Worm (Caenorhabditis elegans) whole organism, young adult: ENCODE data around the gene C18D4.4.

Source experiments
- B0336.3 ChIP-seq: fragments of 200-800 bp; sonication (Bioruptor generic); IDR thresholded peaks from 2 replicates; pipeline ENCODE4 v1.3.6; 2022; ENCODE audit warnings: missing genetic modification characterization, missing compliant biosample characterization
- C06A6.2 ChIP-seq: fragments of 200-800 bp; sonication (Bioruptor generic); conservative IDR thresholded peaks from 2 replicates; pipeline ENCODE4 v1.3.6; 2022; ENCODE audit warnings: missing genetic modification characterization, missing compliant biosample characterization
- F23B12.7 ChIP-seq: sonication (generic microtip); optimal IDR thresholded peaks from 2 replicates; lab custom pipeline; 2017; ENCODE audit warnings: missing genetic modification characterization, mild to moderate bottlenecking, missing compliant biosample characterization, antibody characterized with exemption, moderate library complexity; ENCODE audit not compliant: insufficient read depth
- F33H1.4 ChIP-seq: fragments of 200-800 bp; sonication (Bioruptor generic); IDR thresholded peaks from 2 replicates; pipeline ENCODE4 v1.3.6; 2022; ENCODE audit warnings: missing genetic modification reagents, missing genetic modification characterization, missing compliant biosample characterization
- F37B4.10 ChIP-seq: fragments of 200-800 bp; sonication (Bioruptor generic); IDR thresholded peaks from 2 replicates; pipeline ENCODE4 v1.3.6; 2022; ENCODE audit warnings: missing genetic modification characterization, missing compliant biosample characterization
- F55B11.4 ChIP-seq: sonication (generic microtip); optimal IDR thresholded peaks from 2 replicates; lab custom pipeline; 2016; ENCODE audit warnings: missing compliant biosample characterization, missing genetic modification characterization, borderline replicate concordance; ENCODE audit not compliant: insufficient read depth
- T07F8.4 ChIP-seq: sonication (generic microtip); optimal IDR thresholded peaks from 2 replicates; lab custom pipeline; 2016; ENCODE audit warnings: mild to moderate bottlenecking, missing genetic modification characterization, moderate library complexity, missing compliant biosample characterization
- Y53F4B.3 ChIP-seq: fragments of 200-800 bp; sonication (Bioruptor generic); IDR thresholded peaks from 2 replicates; pipeline ENCODE4 v1.3.6; 2022; ENCODE audit warnings: missing genetic modification reagents, missing genetic modification characterization, missing compliant biosample characterization
- aptf-3 ChIP-seq: fragments of 200-800 bp; sonication (Bioruptor generic); IDR thresholded peaks from 2 replicates; pipeline ENCODE4 v1.3.6; 2022; ENCODE audit warnings: missing genetic modification characterization, missing compliant biosample characterization
- attf-5 ChIP-seq: fragments of 200-800 bp; sonication (Bioruptor generic); optimal IDR thresholded peaks from 2 replicates; lab custom pipeline; 2018; ENCODE audit warnings: mild to moderate bottlenecking, missing genetic modification characterization, missing compliant biosample characterization
- ceh-58 ChIP-seq: fragments of 200-800 bp; sonication (Bioruptor generic); IDR thresholded peaks from 2 replicates; pipeline ENCODE4 v1.3.6; 2022; ENCODE audit warnings: missing genetic modification characterization, missing compliant biosample characterization
- ceh-79 ChIP-seq: sonication (generic microtip); optimal IDR thresholded peaks from 2 replicates; lab custom pipeline; 2017; ENCODE audit warnings: mild to moderate bottlenecking, missing genetic modification characterization, missing compliant biosample characterization
- ceh-91 ChIP-seq: fragments of 200-800 bp; sonication (Bioruptor generic); IDR thresholded peaks from 2 replicates; pipeline ENCODE4 v1.3.6; 2022; ENCODE audit warnings: missing genetic modification reagents, missing genetic modification characterization, missing compliant biosample characterization
- die-1 ChIP-seq: sonication (generic microtip); optimal IDR thresholded peaks from 2 replicates; lab custom pipeline; 2016; ENCODE audit warnings: missing genotype, mild to moderate bottlenecking, missing genetic modification characterization, missing compliant biosample characterization
- egl-44 ChIP-seq: fragments of 200-800 bp; sonication (Bioruptor generic); IDR thresholded peaks from 2 replicates; pipeline ENCODE4 v1.3.6; 2022; ENCODE audit warnings: missing genetic modification reagents, missing genetic modification characterization, missing compliant biosample characterization
- hlh-26 ChIP-seq: fragments of 200-800 bp; sonication (Bioruptor generic); conservative IDR thresholded peaks from 2 replicates; pipeline ENCODE4 v1.3.6; 2022; ENCODE audit warnings: missing genetic modification reagents, missing genetic modification characterization, missing compliant biosample characterization
- hmg-20 ChIP-seq: fragments of 200-800 bp; sonication (Bioruptor generic); IDR thresholded peaks from 2 replicates; pipeline ENCODE4 v1.3.6; 2022; ENCODE audit warnings: missing genetic modification reagents, missing genetic modification characterization, missing compliant biosample characterization
- hrde-1 ChIP-seq: sonication (generic microtip); optimal IDR thresholded peaks from 2 replicates; lab custom pipeline; 2016; ENCODE audit warnings: missing genetic modification characterization, mild to moderate bottlenecking, missing compliant biosample characterization, moderate library complexity, missing genotype, missing genetic modification reagents, borderline replicate concordance
- let-607 ChIP-seq, 2 experiments: fragments of 200-800 bp in 1 of 2; sonication (Bioruptor generic) in 1 of 2; sonication (generic microtip) in 1 of 2; optimal IDR thresholded peaks; 2 replicates each; lab custom pipeline; 2016 to 2018; ENCODE audit warnings: mild to moderate bottlenecking in 2 of 2, missing compliant biosample characterization in 2 of 2, missing genetic modification characterization in 2 of 2, moderate library complexity in 2 of 2, missing genotype in 1 of 2
- lin-35 ChIP-seq, 3 experiments: fragments of 150-350 bp in 2 of 3; sonication (generic microtip) in 1 of 3; optimal IDR thresholded peaks; 2 replicates each; lab custom pipeline; 2014 to 2018; ENCODE audit warnings: missing biosample characterization in 3 of 3, missing genetic modification characterization in 3 of 3, missing genetic modification reagents in 3 of 3
- lin-40 ChIP-seq: sonication (generic microtip); optimal IDR thresholded peaks from 2 replicates; lab custom pipeline; 2016; ENCODE audit warnings: missing genetic modification characterization, mild to moderate bottlenecking, missing compliant biosample characterization, missing genotype, missing genetic modification reagents
- lsy-27 ChIP-seq: sonication (generic microtip); optimal IDR thresholded peaks from 2 replicates; lab custom pipeline; 2017; ENCODE audit warnings: missing genetic modification characterization, mild to moderate bottlenecking, missing compliant biosample characterization, antibody characterized with exemption, missing genotype, borderline replicate concordance; ENCODE audit not compliant: insufficient read depth
- madf-3 ChIP-seq: fragments of 200-800 bp; sonication (Bioruptor generic); IDR thresholded peaks from 2 replicates; pipeline ENCODE4 v1.3.6; 2022; ENCODE audit warnings: missing genetic modification reagents, missing genetic modification characterization, missing compliant biosample characterization
- madf-8 ChIP-seq: fragments of 200-800 bp; sonication (Bioruptor generic); conservative IDR thresholded peaks from 2 replicates; pipeline ENCODE4 v1.3.6; 2022; ENCODE audit warnings: missing genetic modification reagents, missing genetic modification characterization, missing compliant biosample characterization
- mel-28 ChIP-seq: sonication (generic microtip); optimal IDR thresholded peaks from 2 replicates; lab custom pipeline; 2016; ENCODE audit warnings: borderline replicate concordance, mild to moderate bottlenecking, missing genetic modification characterization, missing compliant biosample characterization
- nhr-120 ChIP-seq: fragments of 200-800 bp; sonication (Bioruptor generic); IDR thresholded peaks from 2 replicates; pipeline ENCODE4 v1.3.6; 2022; ENCODE audit warnings: missing genetic modification characterization, missing compliant biosample characterization
- repo-1 ChIP-seq: sonication (generic microtip); optimal IDR thresholded peaks from 2 replicates; lab custom pipeline; 2017; ENCODE audit warnings: mild to moderate bottlenecking, missing genetic modification characterization, missing compliant biosample characterization
- rpc-1 ChIP-seq, 2 experiments: fragments of 150-350 bp in 1 of 2; sonication (generic microtip) in 1 of 2; optimal IDR thresholded peaks; 2 replicates each; lab custom pipeline; 2014 to 2018; ENCODE audit warnings: missing biosample characterization in 1 of 2, missing genetic modification characterization in 1 of 2, missing genetic modification reagents in 1 of 2, missing genotype in 1 of 2
- sea-2 ChIP-seq: fragments of 200-800 bp; sonication (Bioruptor generic); IDR thresholded peaks from 2 replicates; pipeline ENCODE4 v1.3.6; 2022; ENCODE audit warnings: missing genetic modification characterization, missing compliant biosample characterization
- snpc-1.1 ChIP-seq: sonication (generic microtip); optimal IDR thresholded peaks from 2 replicates; lab custom pipeline; 2017; ENCODE audit warnings: missing genetic modification characterization, mild to moderate bottlenecking, missing compliant biosample characterization, antibody characterized with exemption, moderate library complexity, missing genotype, missing genetic modification reagents; ENCODE audit not compliant: insufficient read depth
- snpc-1.3 ChIP-seq: sonication (generic microtip); optimal IDR thresholded peaks from 2 replicates; lab custom pipeline; 2017; ENCODE audit warnings: missing genetic modification characterization, mild to moderate bottlenecking, missing compliant biosample characterization, antibody characterized with exemption, moderate library complexity, missing genotype, missing genetic modification reagents; ENCODE audit not compliant: insufficient read depth
- sptf-2 ChIP-seq: fragments of 200-800 bp; sonication (Bioruptor generic); optimal IDR thresholded peaks from 2 replicates; lab custom pipeline; 2018; ENCODE audit warnings: mild to moderate bottlenecking, missing genetic modification characterization, missing compliant biosample characterization
- tbp1 ChIP-seq: fragments of 200-800 bp; sonication (Bioruptor generic); optimal IDR thresholded peaks from 2 replicates; lab custom pipeline; 2018; ENCODE audit warnings: mild to moderate bottlenecking, missing genetic modification characterization, missing compliant biosample characterization
- tbx-9 ChIP-seq: sonication (generic microtip); optimal IDR thresholded peaks from 2 replicates; lab custom pipeline; 2016; ENCODE audit warnings: borderline replicate concordance, missing genetic modification characterization, inconsistent platforms, missing compliant biosample characterization
- xnd-1 ChIP-seq: sonication (generic microtip); optimal IDR thresholded peaks from 2 replicates; lab custom pipeline; 2016; ENCODE audit warnings: missing genotype, missing genetic modification reagents, missing genetic modification characterization, missing compliant biosample characterization
- zfh-2 ChIP-seq: fragments of 200-800 bp; sonication (Bioruptor generic); conservative IDR thresholded peaks from 2 replicates; pipeline ENCODE4 v1.3.6; 2022; ENCODE audit warnings: missing genetic modification reagents, missing genetic modification characterization, missing compliant biosample characterization
- ztf-26 ChIP-seq: sonication (generic microtip); optimal IDR thresholded peaks from 2 replicates; lab custom pipeline; 2017; ENCODE audit warnings: missing genetic modification characterization, missing compliant biosample characterization
- ztf-28 ChIP-seq: fragments of 200-800 bp; sonication (Bioruptor generic); IDR thresholded peaks from 2 replicates; pipeline ENCODE4 v1.3.6; 2022; ENCODE audit warnings: missing genetic modification reagents, missing genetic modification characterization, missing compliant biosample characterization

Gene C18D4.4

DNA sequence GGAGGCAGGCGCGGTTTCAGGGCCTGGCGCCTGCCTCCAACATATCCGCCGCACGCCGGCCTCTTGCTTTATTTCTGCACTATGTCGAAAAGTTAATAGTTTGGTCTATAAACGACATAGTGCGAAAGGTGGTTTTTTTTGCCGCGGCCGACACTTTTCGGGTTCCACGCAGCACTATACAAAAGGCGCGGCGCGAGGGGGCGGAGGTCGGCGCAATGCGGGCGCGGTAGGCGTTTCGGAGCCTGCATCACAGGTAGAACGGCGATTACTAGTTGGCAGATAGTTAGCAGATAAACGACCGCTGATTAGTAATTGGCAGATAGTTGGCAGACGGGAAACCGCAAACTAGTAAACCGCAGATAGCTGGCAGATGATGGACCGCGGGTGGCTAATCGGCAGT lies 18.5 kb downstream of the C18D4.4 start:
- TF ChIP-seq lsy-27 (tag; lab: Kevin White, UChicago) = no peak
- TF ChIP-seq ztf-28 (GFP tag; lab: Robert Waterston, UW) = 0 out of 2 replicates have a peak, but pooled peaks have one; percentile 18
- TF ChIP-seq rpc-1 (optimal IDR thresholded peaks at IDR 0.05; lab: Kevin White, UChicago) = no peak
- TF ChIP-seq rpc-1 (tag; optimal IDR thresholded peaks at IDR 0.05; lab: Kevin White, UChicago) = no peak
- TF ChIP-seq xnd-1 (tag; lab: Kevin White, UChicago) = no peak
- TF ChIP-seq Y53F4B.3 (GFP tag; lab: Robert Waterston, UW) = no peak
- no peak for TF ChIP-seq C06A6.2 (GFP tag; lab: Robert Waterston, UW)
- TF ChIP-seq aptf-3 (GFP tag; lab: Robert Waterston, UW) = no peak
- no peak for TF ChIP-seq let-607 (tag; optimal IDR thresholded peaks at IDR 0.05; lab: Kevin White, UChicago)
- peak; percentile 70; the same call in 1 of the 2 replicates for TF ChIP-seq zfh-2

DNA sequence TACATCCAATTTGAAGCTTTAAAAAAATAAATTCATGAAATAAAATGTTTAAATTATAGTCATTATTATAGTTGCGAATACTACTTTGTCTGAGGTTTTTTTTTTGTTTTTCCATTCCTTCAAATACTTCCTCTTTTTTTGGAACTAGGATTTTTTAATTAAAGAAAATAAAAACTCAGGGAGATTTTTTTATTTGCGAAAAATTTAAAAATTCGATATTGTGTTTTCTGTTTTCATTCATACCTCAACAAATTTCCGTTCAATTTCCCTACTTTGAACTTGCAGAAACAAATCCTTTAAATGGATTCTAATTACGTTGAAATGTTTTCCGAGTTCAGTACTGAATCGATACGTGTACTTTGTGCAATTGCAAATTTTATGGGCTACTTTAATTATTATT lies 22.8 kb downstream of the C18D4.4 start, which contains the start of gene srw-32:
srw-32 (plus strand) TSS at position 301 of the 400 bp plus-strand sequence.
- TF ChIP-seq zfh-2 = no peak
- TF ChIP-seq F23B12.7 = no peak
- TF ChIP-seq lsy-27 (tag; lab: Kevin White, UChicago) = no peak
- TF ChIP-seq ceh-79 (tag; lab: Kevin White, UChicago) = no peak
- TF ChIP-seq T07F8.4 = no peak

DNA sequence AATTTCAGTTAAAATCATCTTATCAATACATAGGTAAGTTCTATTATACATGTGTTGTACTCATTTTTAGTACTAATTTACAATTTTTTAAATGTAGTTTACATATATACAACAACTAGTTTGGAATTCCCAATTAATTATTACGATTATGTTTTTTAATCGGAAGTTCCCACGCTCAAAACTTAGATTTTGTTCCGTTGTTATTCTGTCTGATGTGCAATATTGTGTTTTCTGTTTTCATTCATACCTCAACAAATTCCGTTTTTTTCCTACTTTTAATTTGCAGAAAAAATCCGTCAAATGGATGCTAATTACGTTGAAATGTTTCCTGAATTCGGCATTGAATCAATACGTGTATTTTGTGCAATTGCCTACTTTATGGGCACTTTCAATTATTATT lies 25.0 kb downstream of the C18D4.4 start, which contains the start of gene srw-31:
srw-31 (plus strand) TSS at position 301 of the 400 bp plus-strand sequence.
- TF ChIP-seq madf-3 (GFP tag; lab: Robert Waterston, UW) (no peak), sptf-2 (GFP tag; lab: Kevin White, UChicago) (no peak), egl-44 (GFP tag; lab: Robert Waterston, UW) (no peak), xnd-1 (tag; lab: Kevin White, UChicago) (no peak), hrde-1 (tag; lab: Kevin White, UChicago) (no peak), die-1 (tag; lab: Kevin White, UChicago) (no peak), hlh-26 (no peak), B0336.3 (no peak), sea-2 (no peak), hmg-20 (GFP tag; lab: Robert Waterston, UW) (no peak), tbx-9 (no peak), snpc-1.3 (tag; lab: Kevin White, UChicago) (no peak)

DNA sequence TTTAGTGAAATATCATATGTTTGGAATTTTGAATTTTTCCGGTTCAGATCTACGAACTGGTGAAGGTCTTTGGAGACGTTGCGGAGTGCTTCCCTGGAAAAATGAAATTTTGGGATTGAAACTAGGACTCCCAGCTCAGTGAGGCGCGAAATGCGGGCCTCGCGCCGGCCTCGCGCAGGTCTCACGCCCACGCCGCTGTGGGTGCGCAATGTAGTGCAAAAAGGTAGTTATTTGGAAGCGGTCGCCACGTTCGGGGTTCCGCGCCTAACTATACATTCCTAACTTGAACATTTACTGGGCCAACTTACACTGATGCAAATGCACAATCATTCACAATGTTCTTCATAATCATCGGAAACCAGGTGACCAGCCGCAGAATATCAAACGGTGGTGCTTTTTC lies 31.3 kb downstream of the C18D4.4 start:
- TF ChIP-seq lin-40 (tag; lab: Kevin White, UChicago) (no peak), zfh-2 (peak; percentile 74), ztf-26 (no peak), mel-28 (no peak), nhr-120 (0 out of 2 replicates have a peak, but pooled peaks have one; percentile 52), tbp1 (GFP tag; lab: Kevin White, UChicago) (no peak), ceh-58 (GFP tag; lab: Robert Waterston, UW) (0 out of 2 replicates have a peak, but pooled peaks have one; percentile 17), F23B12.7 (no peak)

DNA sequence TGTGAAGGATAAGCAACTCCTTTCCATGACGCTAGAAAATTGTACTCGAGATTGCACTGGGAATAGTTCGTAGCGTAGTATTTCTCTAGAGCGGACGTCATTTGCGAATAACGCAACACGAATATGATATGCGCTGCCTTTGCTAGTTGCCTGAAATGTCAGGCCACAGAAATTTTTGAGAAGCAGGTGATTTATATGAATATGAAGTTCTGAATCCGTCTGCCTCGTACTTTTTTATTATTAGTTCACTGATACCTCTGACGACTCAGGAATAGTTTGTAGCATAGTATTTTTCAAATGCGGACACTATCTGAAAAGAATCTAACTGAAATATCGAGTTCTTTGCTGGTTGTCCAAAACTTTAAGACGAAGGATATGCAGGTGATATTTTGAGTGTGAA lies 35.2 kb downstream of the C18D4.4 start, which contains the start of gene srh-118:
srh-118 (minus strand) TSS at position 101 of the 400 bp plus-strand sequence.
- TF ChIP-seq zfh-2 = no peak
- TF ChIP-seq attf-5 (GFP tag; lab: Kevin White, UChicago) = no peak
- TF ChIP-seq madf-8 (GFP tag; lab: Robert Waterston, UW) = no peak
- no peak for TF ChIP-seq repo-1 (tag; lab: Kevin White, UChicago)
- TF ChIP-seq F55B11.4 (tag; lab: Kevin White, UChicago) = no peak
- no peak for TF ChIP-seq lin-35 (GFP tag; optimal IDR thresholded peaks at IDR 0.05; lab: Kevin White, UChicago)
- TF ChIP-seq F23B12.7 = no peak
- TF ChIP-seq snpc-1.1 = no peak
- TF ChIP-seq F33H1.4 (GFP tag; lab: Robert Waterston, UW) = no peak
- TF ChIP-seq ceh-91 (GFP tag; lab: Robert Waterston, UW) = no peak
- TF ChIP-seq F37B4.10 (GFP tag; lab: Robert Waterston, UW) = no peak
